Fruit fly (Drosophila melanogaster): ENCODE data around the gene tefu.
A peak's percentile ranks its signal among the peaks of the same experiment; 100 is the strongest.

Gene tefu

DNA sequence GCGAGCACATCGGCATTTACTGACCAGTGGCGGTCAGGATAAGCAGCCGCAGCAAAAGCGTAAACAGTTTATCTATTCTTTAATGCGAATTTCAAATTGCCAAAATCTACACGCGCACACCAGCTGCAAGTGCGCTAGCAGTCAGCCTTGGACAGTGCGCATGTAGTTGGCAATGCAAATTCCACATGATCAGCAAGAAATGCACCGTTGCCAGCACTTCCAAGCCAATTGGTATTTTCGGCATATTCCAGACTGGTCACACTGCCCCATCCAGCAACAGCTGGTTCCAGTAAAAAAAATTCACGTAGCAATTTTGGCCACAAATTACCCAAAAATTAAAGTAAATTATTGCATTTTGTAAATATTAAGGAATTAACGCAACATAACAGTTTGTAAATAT is 45.7 kb upstream of the tefu start (continued):
- TF ChIP-seq CG3407 (GFP tag; optimal IDR thresholded peaks at IDR 0.05), result no peak
- no peak for TF ChIP-seq pan (optimal IDR thresholded peaks at IDR 0.05)
- TF ChIP-seq pan (GFP tag; optimal IDR thresholded peaks at IDR 0.05 in 1 of 2, IDR thresholded peaks at IDR 0.05 in 1 of 2), result no peak
- TF ChIP-seq grn (GFP tag; optimal IDR thresholded peaks at IDR 0.05), result no peak
- TF ChIP-seq CG9727 (GFP tag; optimal IDR thresholded peaks at IDR 0.05), result peak; percentile 13
- no peak for TF ChIP-seq CG17359 (tag; optimal IDR thresholded peaks at IDR 0.05)
- no peak for TF ChIP-seq CG15073 (GFP tag; optimal IDR thresholded peaks at IDR 0.05)
- TF ChIP-seq CG33213 (GFP tag; optimal IDR thresholded peaks at IDR 0.05), result peak; percentile 85
- no peak for TF ChIP-seq ems (GFP tag; optimal IDR thresholded peaks at IDR 0.05)
- peak; percentile 4 for TF ChIP-seq shn (GFP tag; optimal IDR thresholded peaks at IDR 0.05)
- TF ChIP-seq phol (tag; optimal IDR thresholded peaks at IDR 0.05), result peak; percentile 55
- peak; percentile 48 for TF ChIP-seq lilli (GFP tag; optimal IDR thresholded peaks at IDR 0.05)
- TF ChIP-seq HHEX (GFP tag; optimal IDR thresholded peaks at IDR 0.05), result no peak
- peak; percentile 52 for TF ChIP-seq lbe (GFP tag; optimal IDR thresholded peaks at IDR 0.05)
- TF ChIP-seq CG7372 (GFP tag; IDR thresholded peaks at IDR 0.05), result no peak
- peak; percentile 33 for TF ChIP-seq Bdp1 (GFP tag; optimal IDR thresholded peaks at IDR 0.05)
- TF ChIP-seq ase (GFP tag; IDR thresholded peaks at IDR 0.05), result no peak
- TF ChIP-seq CG7987 (GFP tag; optimal IDR thresholded peaks at IDR 0.05), result peak; percentile 35
- peak; percentile 52 for TF ChIP-seq CTCF (GFP tag; optimal IDR thresholded peaks at IDR 0.05)
- TF ChIP-seq insv (GFP tag; optimal IDR thresholded peaks at IDR 0.05), result peak in 1 of 2 experiments; percentile 50
- no peak for TF ChIP-seq CG15601 (tag; optimal IDR thresholded peaks at IDR 0.05)
- TF ChIP-seq Mrtf (GFP tag; IDR thresholded peaks at IDR 0.05), result no peak
- no peak for TF ChIP-seq repo (GFP tag; optimal IDR thresholded peaks at IDR 0.05)
- TF ChIP-seq CG9817 (tag; optimal IDR thresholded peaks at IDR 0.05), result no peak
- TF ChIP-seq Fer1 (GFP tag; optimal IDR thresholded peaks at IDR 0.05), result no peak
- peak; percentile 6 for TF ChIP-seq Dad (GFP tag; optimal IDR thresholded peaks at IDR 0.05)
- peak; percentile 50 for TF ChIP-seq CG11504 (tag; optimal IDR thresholded peaks at IDR 0.05)
- no peak for TF ChIP-seq CG6254 (GFP tag; optimal IDR thresholded peaks at IDR 0.05)
- peak; percentile 97 for TF ChIP-seq gfzf (GFP tag; optimal IDR thresholded peaks at IDR 0.05)
- TF ChIP-seq CG3847 (GFP tag; IDR thresholded peaks at IDR 0.05), result no peak
- TF ChIP-seq CG10267 (tag; optimal IDR thresholded peaks at IDR 0.05), result peak; percentile 54
- TF ChIP-seq CG18011 (GFP tag; optimal IDR thresholded peaks at IDR 0.05), result peak; percentile 99
- TF ChIP-seq Max (GFP tag; optimal IDR thresholded peaks at IDR 0.05), result peak; percentile 69
- peak; percentile 2 for TF ChIP-seq zfh2 (GFP tag; optimal IDR thresholded peaks at IDR 0.05)
- TF ChIP-seq Doc2 (GFP tag; IDR thresholded peaks at IDR 0.05), result no peak
- no peak for TF ChIP-seq cwo (GFP tag; optimal IDR thresholded peaks at IDR 0.05)
- TF ChIP-seq CG30020 (tag; optimal IDR thresholded peaks at IDR 0.05), result peak; percentile 23
- peak; percentile 19 for TF ChIP-seq CG2712 (tag; optimal IDR thresholded peaks at IDR 0.05)
- TF ChIP-seq abd-A (tag; optimal IDR thresholded peaks at IDR 0.05), result no peak
- TF ChIP-seq CG13894 (tag; optimal IDR thresholded peaks at IDR 0.05), result peak; percentile 14
- TF ChIP-seq Lhr (GFP tag; optimal IDR thresholded peaks at IDR 0.05), result peak; percentile 88
- TF ChIP-seq dmrt11E (tag; optimal IDR thresholded peaks at IDR 0.05), result peak; percentile 11
- no peak for TF ChIP-seq esg (GFP tag; conservative IDR thresholded peaks at IDR 0.05)
- no peak for TF ChIP-seq kah (GFP tag; optimal IDR thresholded peaks at IDR 0.05)
- no peak for TF ChIP-seq stc (GFP tag; IDR thresholded peaks at IDR 0.05)
- TF ChIP-seq z (GFP tag; IDR thresholded peaks at IDR 0.05), result no peak
- TF ChIP-seq CG7556 (GFP tag; optimal IDR thresholded peaks at IDR 0.05), result no peak
- TF ChIP-seq ab (GFP tag; optimal IDR thresholded peaks at IDR 0.05), result no peak
- TF ChIP-seq CG1603 (tag; optimal IDR thresholded peaks at IDR 0.05), result peak; percentile 92
- TF ChIP-seq CG2199 (GFP tag; IDR thresholded peaks at IDR 0.05), result no peak
- TF ChIP-seq MESR4 (GFP tag; optimal IDR thresholded peaks at IDR 0.05), result peak; percentile 63
- peak; percentile 24 for TF ChIP-seq CG3995 (GFP tag; optimal IDR thresholded peaks at IDR 0.05)

Measured in whole organism, embryonic.